Fruit fly (Drosophila melanogaster): Measurements from ENCODE around the gene CG4928.

CG4928 gene

DNA sequence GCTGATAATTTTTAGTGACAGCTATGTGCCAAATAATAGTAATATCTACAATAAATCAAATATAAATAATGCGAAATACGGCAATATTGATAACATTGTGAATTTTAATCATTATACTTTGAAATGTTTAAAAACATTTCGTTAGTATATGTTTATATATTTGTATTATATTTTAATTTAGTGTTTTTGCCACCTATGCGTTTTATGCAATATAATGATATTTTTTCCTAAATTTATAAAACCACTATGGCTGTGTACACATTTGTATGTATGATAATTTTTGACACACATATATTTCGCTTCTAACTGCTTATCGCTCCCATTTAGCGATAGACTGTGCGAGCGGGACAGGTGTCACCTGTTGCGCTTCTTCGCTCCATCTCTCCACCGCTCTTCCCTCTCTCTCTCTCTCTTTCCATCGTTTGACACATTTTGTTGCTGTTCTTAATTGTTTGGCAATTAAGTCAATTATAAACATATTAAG lies 31.1 kb downstream of the CG4928 start (continued):
- no peak for TF ChIP-seq CG4820 (GFP tag; optimal IDR thresholded peaks at IDR 0.05)
- no peak for TF ChIP-seq tna (GFP tag; IDR thresholded peaks at IDR 0.05; ENCODE audit: partially characterized antibody)
- no peak for TF ChIP-seq Antp (GFP tag; optimal IDR thresholded peaks at IDR 0.05)
- TF ChIP-seq Nf-YC (tag; optimal IDR thresholded peaks at IDR 0.05) = peak; percentile 23
- peak; percentile 67; the same call in 1 of the 2 replicates for TF ChIP-seq CG32532 (GFP tag; IDR thresholded peaks at IDR 0.05)
- TF ChIP-seq CG33557 (GFP tag; optimal IDR thresholded peaks at IDR 0.05) = no peak
- no peak for TF ChIP-seq lbe (GFP tag; optimal IDR thresholded peaks at IDR 0.05)
- peak; percentile 24 for TF ChIP-seq trem (tag; optimal IDR thresholded peaks at IDR 0.05)
- TF ChIP-seq CG17359 (tag; optimal IDR thresholded peaks at IDR 0.05) = peak; percentile 69
- TF ChIP-seq en (GFP tag; optimal IDR thresholded peaks at IDR 0.05) = no peak
- no peak for TF ChIP-seq CG2202 (tag; optimal IDR thresholded peaks at IDR 0.05)
- TF ChIP-seq Blimp-1 (GFP tag; optimal IDR thresholded peaks at IDR 0.05) = peak; percentile 44
- TF ChIP-seq CG12219 (GFP tag; optimal IDR thresholded peaks at IDR 0.05) = no peak
- TF ChIP-seq CG18599 (GFP tag; optimal IDR thresholded peaks at IDR 0.05) = peak; percentile 81
- peak; percentile 48 for TF ChIP-seq CG18262 (tag; optimal IDR thresholded peaks at IDR 0.05)
- peak; percentile 44 for TF ChIP-seq CG8388 (GFP tag; optimal IDR thresholded peaks at IDR 0.05)
- peak; percentile 33 for TF ChIP-seq CG10147 (GFP tag; optimal IDR thresholded peaks at IDR 0.05)
- TF ChIP-seq grn (GFP tag; optimal IDR thresholded peaks at IDR 0.05) = no peak
- peak; percentile 69 for TF ChIP-seq slbo (GFP tag; IDR thresholded peaks at IDR 0.05)
- TF ChIP-seq CG8944 (GFP tag; optimal IDR thresholded peaks at IDR 0.05) = no peak
- TF ChIP-seq mld (GFP tag; IDR thresholded peaks at IDR 0.05; ENCODE audit: partially characterized antibody) = no peak
- no peak for TF ChIP-seq btn (GFP tag; optimal IDR thresholded peaks at IDR 0.05)
- peak; percentile 73 for TF ChIP-seq CG1832 (GFP tag; optimal IDR thresholded peaks at IDR 0.05)
- TF ChIP-seq grau (tag; optimal IDR thresholded peaks at IDR 0.05) = peak; percentile 88
- no peak for TF ChIP-seq CG16863 (GFP tag; optimal IDR thresholded peaks at IDR 0.05)
- TF ChIP-seq CG3163 (GFP tag; optimal IDR thresholded peaks at IDR 0.05) = no peak
- TF ChIP-seq gfzf (GFP tag; optimal IDR thresholded peaks at IDR 0.05) = no peak
- TF ChIP-seq ERR (GFP tag; optimal IDR thresholded peaks at IDR 0.05) = no peak
- TF ChIP-seq CG12155 (GFP tag; optimal IDR thresholded peaks at IDR 0.05) = peak; percentile 23
- no peak for TF ChIP-seq Six4 (GFP tag; optimal IDR thresholded peaks at IDR 0.05)
- no peak for TF ChIP-seq CG6791 (GFP tag; IDR thresholded peaks at IDR 0.05; ENCODE audit: partially characterized antibody)
- no peak for TF ChIP-seq dm (GFP tag; optimal IDR thresholded peaks at IDR 0.05)
- no peak for TF ChIP-seq gt (GFP tag; IDR thresholded peaks at IDR 0.05)
- TF ChIP-seq Aef1 (GFP tag; IDR thresholded peaks at IDR 0.05) = peak; percentile 29; the same call in 1 of the 3 replicates
- peak; percentile 65 for TF ChIP-seq CG2712 (tag; optimal IDR thresholded peaks at IDR 0.05)
- TF ChIP-seq ssp (GFP tag; IDR thresholded peaks at IDR 0.05) = 0 out of 2 replicates have a peak, but pooled peaks have one; percentile 11
- no peak for TF ChIP-seq slp2 (GFP tag; optimal IDR thresholded peaks at IDR 0.05)
- 0 out of 2 replicates have a peak, but pooled peaks have one; percentile 26 for TF ChIP-seq H2.0 (GFP tag; IDR thresholded peaks at IDR 0.05)
- no peak for TF ChIP-seq z (GFP tag; IDR thresholded peaks at IDR 0.05)
- peak; percentile 84 for TF ChIP-seq exex (tag; optimal IDR thresholded peaks at IDR 0.05)
- no peak for TF ChIP-seq CG1024 (GFP tag; IDR thresholded peaks at IDR 0.05)
- TF ChIP-seq knrl (GFP tag; IDR thresholded peaks at IDR 0.05; ENCODE audit: partially characterized antibody) = no peak
- TF ChIP-seq CG14014 (GFP tag; IDR thresholded peaks at IDR 0.05) = peak; percentile 73
- TF ChIP-seq CG17186 (GFP tag; optimal IDR thresholded peaks at IDR 0.05) = no peak
- TF ChIP-seq ken (GFP tag; IDR thresholded peaks at IDR 0.05) = no peak
- no peak for TF ChIP-seq CG8765 (GFP tag; IDR thresholded peaks at IDR 0.05)
- no peak for TF ChIP-seq tll (GFP tag; optimal IDR thresholded peaks at IDR 0.05)
- peak; percentile 47 for TF ChIP-seq CG17829 (tag; optimal IDR thresholded peaks at IDR 0.05)
- TF ChIP-seq br (optimal IDR thresholded peaks at IDR 0.05) = no peak
- TF ChIP-seq Dip2 (GFP tag; IDR thresholded peaks at IDR 0.05) = no peak
- TF ChIP-seq CG9932 (GFP tag; IDR thresholded peaks at IDR 0.05) = peak; percentile 48
